Fruit fly (Drosophila melanogaster) whole organism, embryonic: ENCODE results near the gene Mccc1.
A peak's percentile ranks its signal among the peaks of the same experiment; 100 is the strongest.

Experiments used
- Antp ChIP-seq: fragments of 200-800 bp; sonication (Bioruptor generic); optimal IDR thresholded peaks from 3 replicates; lab custom pipeline; 2016; ENCODE audit warnings: missing biosample characterization, missing genetic modification characterization
- Bdp1 ChIP-seq: fragments of 200-800 bp; sonication (Bioruptor generic); optimal IDR thresholded peaks from 3 replicates; lab custom pipeline; 2016; ENCODE audit warnings: missing biosample characterization, missing genetic modification characterization
- CG11398 ChIP-seq: fragments of 200-800 bp; sonication (Bioruptor generic); optimal IDR thresholded peaks from 2 replicates; lab custom pipeline; 2016; ENCODE audit warnings: missing biosample characterization, missing genetic modification characterization
- CG13287 ChIP-seq: fragments of 200-800 bp; sonication (Bioruptor generic); IDR thresholded peaks from 2 replicates; pipeline ENCODE4 v1.3.6; 2022; ENCODE audit warnings: missing biosample characterization, missing genetic modification characterization; ENCODE audit not compliant: partially characterized antibody
- CG14860 ChIP-seq: fragments of 200-800 bp; sonication (Bioruptor generic); IDR thresholded peaks from 3 replicates; pipeline ENCODE4 v1.3.6; 2022; ENCODE audit warnings: missing biosample characterization, missing genetic modification characterization; ENCODE audit not compliant: partially characterized antibody
- CG16815 ChIP-seq: fragments of 200-800 bp; sonication (Bioruptor generic); optimal IDR thresholded peaks from 3 replicates; lab custom pipeline; 2017; ENCODE audit warnings: missing biosample characterization, mild to moderate bottlenecking, missing genetic modification characterization
- CG17186 ChIP-seq: fragments of 200-800 bp; sonication (Bioruptor generic); optimal IDR thresholded peaks from 3 replicates; lab custom pipeline; 2017; ENCODE audit warnings: missing biosample characterization, missing genetic modification reagents, missing genetic modification characterization
- CG17829 ChIP-seq: fragments of 200-800 bp; optimal IDR thresholded peaks from 2 replicates; lab custom pipeline; 2019; ENCODE audit warnings: missing biosample characterization, mild to moderate bottlenecking, missing genetic modification characterization, moderate library complexity
- CG2129 ChIP-seq: fragments of 200-800 bp; sonication (Bioruptor generic); IDR thresholded peaks from 2 replicates; pipeline ENCODE4 v1.3.6; 2022; ENCODE audit warnings: missing biosample characterization, missing genetic modification characterization; ENCODE audit not compliant: partially characterized antibody
- CG2678 ChIP-seq: fragments of 200-800 bp; sonication (Bioruptor generic); optimal IDR thresholded peaks from 3 replicates; lab custom pipeline; 2019; ENCODE audit warnings: missing biosample characterization, mild to moderate bottlenecking, missing genetic modification characterization, moderate library complexity
- CG3065 ChIP-seq: fragments of 200-800 bp; sonication (Bioruptor generic); optimal IDR thresholded peaks from 2 replicates; lab custom pipeline; 2016; ENCODE audit warnings: missing biosample characterization, missing genetic modification characterization
- CG3281 ChIP-seq: fragments of 200-800 bp; sonication (Bioruptor generic); optimal IDR thresholded peaks from 3 replicates; lab custom pipeline; 2017; ENCODE audit warnings: missing biosample characterization, mild to moderate bottlenecking, missing genetic modification characterization
- CG33557 ChIP-seq: fragments of 200-800 bp; sonication (Bioruptor generic); optimal IDR thresholded peaks from 2 replicates; lab custom pipeline; 2019; ENCODE audit warnings: missing biosample characterization, mild to moderate bottlenecking, missing genetic modification characterization, moderate library complexity
- CG3407 ChIP-seq: fragments of 200-800 bp; sonication (Bioruptor generic); optimal IDR thresholded peaks from 2 replicates; lab custom pipeline; 2018; ENCODE audit warnings: missing biosample characterization, mild to moderate bottlenecking, missing genetic modification characterization
- CG4730 ChIP-seq: fragments of 200-800 bp; sonication (Bioruptor generic); IDR thresholded peaks from 2 replicates; pipeline ENCODE4 v1.3.6; 2022; ENCODE audit warnings: missing biosample characterization, missing genetic modification characterization
- CG4820 ChIP-seq: fragments of 200-800 bp; sonication (Bioruptor generic); optimal IDR thresholded peaks from 3 replicates; lab custom pipeline; 2016; ENCODE audit warnings: missing biosample characterization, missing genetic modification characterization
- CG9932 ChIP-seq: fragments of 200-800 bp; sonication (Bioruptor generic); IDR thresholded peaks from 2 replicates; pipeline ENCODE4 v1.3.6; 2022; ENCODE audit warnings: missing biosample characterization, missing genetic modification characterization
- Dfd ChIP-seq, 2 experiments: fragments of >200 bp; optimal IDR thresholded peaks; 2 replicates each; lab custom pipeline; 2017; ENCODE audit warnings: missing biosample characterization in 2 of 2, missing genetic modification characterization in 2 of 2
- Dp ChIP-seq: fragments of 200-800 bp; sonication (Bioruptor generic); optimal IDR thresholded peaks from 2 replicates; lab custom pipeline; 2018; ENCODE audit warnings: missing biosample characterization, mild to moderate bottlenecking, missing genetic modification characterization, moderate library complexity
- E2f1 ChIP-seq: fragments of 200-800 bp; sonication (Bioruptor generic); IDR thresholded peaks from 2 replicates; pipeline ENCODE4 v1.3.6; 2022; ENCODE audit warnings: missing biosample characterization, missing genetic modification characterization
- Eip74EF ChIP-seq, 2 experiments: fragments of 200-800 bp in 1 of 2; fragments of >200 bp in 1 of 2; sonication (Bioruptor generic) in 1 of 2; optimal IDR thresholded peaks; 2 replicates each; lab custom pipeline; 2017 to 2019; ENCODE audit warnings: missing biosample characterization in 2 of 2, missing genetic modification characterization in 2 of 2, mild to moderate bottlenecking in 1 of 2, moderate library complexity in 1 of 2
- HmgD ChIP-seq: fragments of 200-800 bp; sonication (Bioruptor generic); optimal IDR thresholded peaks from 3 replicates; lab custom pipeline; 2016; ENCODE audit warnings: missing biosample characterization, missing genetic modification characterization
- Pdp1 ChIP-seq, 2 experiments: fragments of 200-800 bp; sonication (Bioruptor generic); optimal IDR thresholded peaks; 3 replicates each; lab custom pipeline; 2016; ENCODE audit warnings: missing biosample characterization in 2 of 2, missing genetic modification characterization in 2 of 2, mild to moderate bottlenecking in 1 of 2, moderate library complexity in 1 of 2
- Stat92E ChIP-seq, 3 experiments: fragments of >200 bp in 2 of 3; fragments of 200-800 bp in 1 of 3; sonication (Bioruptor generic) in 1 of 3; optimal IDR thresholded peaks; 2 replicates each; lab custom pipeline; 2017 to 2019; ENCODE audit warnings: missing biosample characterization in 3 of 3, missing genetic modification characterization in 3 of 3, mild to moderate bottlenecking in 1 of 3, moderate library complexity in 1 of 3
- Vsx1 ChIP-seq: fragments of 200-800 bp; sonication (Bioruptor generic); optimal IDR thresholded peaks from 2 replicates; lab custom pipeline; 2017; ENCODE audit warnings: missing biosample characterization, mild to moderate bottlenecking, missing genetic modification characterization, missing genetic modification reagents
- amos ChIP-seq: fragments of 200-800 bp; sonication (Bioruptor generic); IDR thresholded peaks from 2 replicates; pipeline ENCODE4 v1.3.6; 2022; ENCODE audit warnings: missing biosample characterization, missing genetic modification characterization; ENCODE audit not compliant: partially characterized antibody
- ap ChIP-seq: fragments of 200-800 bp; sonication (Bioruptor generic); IDR thresholded peaks from 2 replicates; pipeline ENCODE4 v1.3.6; 2022; ENCODE audit warnings: missing biosample characterization, missing genetic modification characterization
- ash1 ChIP-seq: fragments of 200-800 bp; sonication (Bioruptor generic); optimal IDR thresholded peaks from 2 replicates; lab custom pipeline; 2018; ENCODE audit warnings: missing biosample characterization, mild to moderate bottlenecking, missing genetic modification characterization
- ato ChIP-seq: fragments of 200-800 bp; sonication (Bioruptor generic); IDR thresholded peaks from 2 replicates; pipeline ENCODE4 v1.3.6; 2022; ENCODE audit warnings: missing biosample characterization, missing genetic modification characterization; ENCODE audit not compliant: partially characterized antibody
- br ChIP-seq: fragments of >200 bp; optimal IDR thresholded peaks from 2 replicates; lab custom pipeline; 2017
- ci ChIP-seq: fragments of 200-800 bp; sonication (Bioruptor generic); IDR thresholded peaks from 3 replicates; pipeline ENCODE4 v1.3.6; 2022; ENCODE audit warnings: missing biosample characterization, missing genetic modification characterization
- crc ChIP-seq: fragments of 200-800 bp; sonication (Bioruptor generic); optimal IDR thresholded peaks from 2 replicates; lab custom pipeline; 2016; ENCODE audit warnings: missing biosample characterization, missing genetic modification characterization
- crp ChIP-seq, 2 experiments: fragments of 200-800 bp; sonication (Bioruptor generic); optimal IDR thresholded peaks; 2 replicates in 1 of 2; 3 replicates in 1 of 2; lab custom pipeline; 2017; ENCODE audit warnings: missing biosample characterization in 2 of 2, missing genetic modification characterization in 2 of 2, mild to moderate bottlenecking in 1 of 2, moderate library complexity in 1 of 2
- emc ChIP-seq: fragments of 200-800 bp; sonication (Bioruptor generic); optimal IDR thresholded peaks from 2 replicates; lab custom pipeline; 2016; ENCODE audit warnings: missing biosample characterization, missing genetic modification characterization
- fd3F ChIP-seq: fragments of 200-800 bp; sonication (Bioruptor generic); optimal IDR thresholded peaks from 2 replicates; lab custom pipeline; 2018; ENCODE audit warnings: missing biosample characterization, mild to moderate bottlenecking, missing genetic modification characterization, moderate library complexity
- gsb-n ChIP-seq: fragments of 200-800 bp; sonication (Bioruptor generic); optimal IDR thresholded peaks from 3 replicates; lab custom pipeline; 2018; ENCODE audit warnings: missing biosample characterization, mild to moderate bottlenecking, missing genetic modification characterization
- h ChIP-seq: fragments of >200 bp; optimal IDR thresholded peaks from 2 replicates; lab custom pipeline; 2017
- jigr1 ChIP-seq: fragments of 200-800 bp; sonication (Bioruptor generic); IDR thresholded peaks from 3 replicates; pipeline ENCODE4 v1.3.6; 2022; ENCODE audit warnings: missing biosample characterization, missing genetic modification characterization
- nerfin-1 ChIP-seq: fragments of 200-800 bp; sonication (Bioruptor generic); optimal IDR thresholded peaks from 3 replicates; lab custom pipeline; 2019; ENCODE audit warnings: missing biosample characterization, mild to moderate bottlenecking, missing genetic modification characterization, moderate library complexity
- pan ChIP-seq, 4 experiments: fragments of >200 bp in 3 of 4; fragments of 200-800 bp in 1 of 4; sonication (Bioruptor generic) in 1 of 4; optimal IDR thresholded peaks in 3 of 4; IDR thresholded peaks in 1 of 4; 2 replicates each; pipeline versions ENCODE4 v1.3.6 to Lab custom; 2017 to 2022; ENCODE audit warnings: missing biosample characterization in 2 of 4, missing genetic modification characterization in 2 of 4, mixed read lengths in 1 of 4
- pnt ChIP-seq: fragments of 200-800 bp; sonication (Bioruptor generic); optimal IDR thresholded peaks from 3 replicates; lab custom pipeline; 2016; ENCODE audit warnings: missing biosample characterization, missing genetic modification characterization
- psq ChIP-seq: fragments of 200-800 bp; sonication (Bioruptor generic); optimal IDR thresholded peaks from 2 replicates; lab custom pipeline; 2017; ENCODE audit warnings: missing biosample characterization, missing genetic modification characterization
- pum ChIP-seq: fragments of 200-800 bp; sonication (Bioruptor generic); optimal IDR thresholded peaks from 2 replicates; lab custom pipeline; 2016; ENCODE audit warnings: missing biosample characterization, missing genetic modification characterization
- so ChIP-seq: fragments of 200-800 bp; sonication (Bioruptor generic); IDR thresholded peaks from 3 replicates; pipeline ENCODE4 v1.3.6; 2022; ENCODE audit warnings: missing biosample characterization, missing genetic modification characterization
- sr ChIP-seq: fragments of 200-800 bp; sonication (Bioruptor generic); IDR thresholded peaks from 3 replicates; pipeline ENCODE4 v1.3.6; 2022; ENCODE audit warnings: missing biosample characterization, missing genetic modification characterization
- tio ChIP-seq: fragments of 200-800 bp; sonication (Bioruptor generic); optimal IDR thresholded peaks from 2 replicates; lab custom pipeline; 2017; ENCODE audit warnings: missing biosample characterization, missing genetic modification characterization, inconsistent platforms
- usp ChIP-seq: fragments of >200 bp; optimal IDR thresholded peaks from 2 replicates; lab custom pipeline; 2017; ENCODE audit warnings: missing biosample characterization, missing genetic modification characterization
- z ChIP-seq: fragments of 200-800 bp; sonication (Bioruptor generic); IDR thresholded peaks from 3 replicates; pipeline ENCODE4 v1.3.6; 2022; ENCODE audit warnings: missing biosample characterization, missing genetic modification characterization
- zen2 ChIP-seq: fragments of 200-800 bp; sonication (Bioruptor generic); IDR thresholded peaks from 3 replicates; pipeline ENCODE4 v1.3.6; 2022; ENCODE audit warnings: missing biosample characterization, missing genetic modification characterization; ENCODE audit not compliant: partially characterized antibody
- zfh1 ChIP-seq: fragments of 200-800 bp; sonication (Bioruptor generic); IDR thresholded peaks from 3 replicates; pipeline ENCODE4 v1.3.6; 2022; ENCODE audit warnings: missing biosample characterization, missing genetic modification characterization

The Mccc1 gene

DNA sequence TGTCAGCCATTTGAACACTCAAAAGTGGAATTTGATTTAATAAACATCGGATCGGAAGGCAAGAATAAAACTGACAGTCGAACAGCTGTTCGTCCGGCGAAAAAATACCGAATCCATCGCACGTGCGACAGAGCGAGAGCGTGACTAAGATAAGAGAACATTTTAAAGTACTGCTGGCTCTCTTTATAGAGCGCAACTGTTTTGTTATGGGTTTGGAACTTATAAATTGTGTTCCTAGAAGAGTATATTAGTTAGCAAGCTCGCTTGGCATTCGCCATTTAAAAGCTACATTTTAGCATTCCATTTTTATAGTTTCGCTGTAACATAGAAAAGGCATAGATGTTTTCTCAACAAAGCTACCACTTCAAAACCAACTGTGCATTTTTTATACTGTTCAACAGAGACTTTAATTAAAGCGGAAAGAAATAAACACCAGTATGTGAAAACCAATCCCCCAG is 16.4 kb upstream of the Mccc1 start, which contains the start of gene Rift (continued):
- peak; percentile 36 for TF ChIP-seq fd3F
- TF ChIP-seq crp (GFP tag; optimal IDR thresholded peaks at IDR 0.05; lab: Kevin White, UChicago) = peak in 1 of 2 experiments; percentile 84
- peak; percentile 50; the same call in 1 of the 2 replicates for TF ChIP-seq CG13287 (GFP tag; lab: Robert Waterston, UW)
- no peak for TF ChIP-seq crc (GFP tag; lab: Kevin White, UChicago)
- TF ChIP-seq Stat92E (GFP tag; optimal IDR thresholded peaks at IDR 0.05; lab: Kevin White, UChicago) = no peak
- TF ChIP-seq CG16815 (GFP tag; lab: Kevin White, UChicago) = no peak
- no peak for TF ChIP-seq CG3065 (GFP tag; lab: Kevin White, UChicago)
- no peak for TF ChIP-seq E2f1
- TF ChIP-seq pan (optimal IDR thresholded peaks at IDR 0.05; lab: Kevin White, UChicago) = no peak
- TF ChIP-seq pan (GFP tag; optimal IDR thresholded peaks at IDR 0.05 in 1 of 2, IDR thresholded peaks at IDR 0.05 in 1 of 2) = peak in 1 of 2 experiments; percentile 43
- TF ChIP-seq CG4820 (GFP tag; lab: Kevin White, UChicago) = no peak
- peak; percentile 31 for TF ChIP-seq CG17829
- TF ChIP-seq CG3407 (GFP tag; lab: Kevin White, UChicago) = no peak
- no peak for TF ChIP-seq ato (GFP tag; lab: Robert Waterston, UW)
- no peak for TF ChIP-seq CG11398 (GFP tag; lab: Kevin White, UChicago)
- no peak for TF ChIP-seq emc
- peak; percentile 45 for TF ChIP-seq CG3281 (GFP tag; lab: Kevin White, UChicago)
- TF ChIP-seq CG2129 (GFP tag; lab: Robert Waterston, UW) = no peak
- 0 out of 3 replicates have a peak, but pooled peaks have one; percentile 36 for TF ChIP-seq so (GFP tag; lab: Robert Waterston, UW)
- peak; percentile 1 for TF ChIP-seq gsb-n
- no peak for TF ChIP-seq pnt (GFP tag; lab: Kevin White, UChicago)
- no peak for TF ChIP-seq Vsx1 (GFP tag; lab: Kevin White, UChicago)
- TF ChIP-seq Dfd (GFP tag; optimal IDR thresholded peaks at IDR 0.05; lab: Kevin White, UChicago) = no peak
- no peak for TF ChIP-seq CG4730
- TF ChIP-seq jigr1 = no peak
- peak; percentile 83; the same call in 2 of the 3 replicates for TF ChIP-seq ci (GFP tag; lab: Robert Waterston, UW)
- TF ChIP-seq psq (GFP tag; lab: Kevin White, UChicago) = no peak
- TF ChIP-seq br (lab: Kevin White, UChicago) = no peak
- TF ChIP-seq Antp (GFP tag; lab: Kevin White, UChicago) = peak; percentile 31
- no peak for TF ChIP-seq HmgD
- TF ChIP-seq nerfin-1 (tag; lab: Kevin White, UChicago) = no peak
- TF ChIP-seq Dp = no peak
- TF ChIP-seq zfh1 (GFP tag; lab: Robert Waterston, UW) = peak; percentile 54; the same call in 1 of the 3 replicates
- TF ChIP-seq ap (GFP tag; lab: Robert Waterston, UW) = no peak
- no peak for TF ChIP-seq pum (GFP tag; lab: Kevin White, UChicago)
- peak in 1 of 2 experiments; percentile 1 for TF ChIP-seq Eip74EF (GFP tag; optimal IDR thresholded peaks at IDR 0.05; lab: Kevin White, UChicago)
- TF ChIP-seq CG2678 = no peak
- TF ChIP-seq amos (GFP tag; lab: Robert Waterston, UW) = no peak
- no peak for TF ChIP-seq sr (GFP tag; lab: Robert Waterston, UW)
- TF ChIP-seq CG33557 (GFP tag; lab: Kevin White, UChicago) = no peak
- TF ChIP-seq z = no peak
- TF ChIP-seq h = no peak
- no peak for TF ChIP-seq Bdp1 (GFP tag; lab: Kevin White, UChicago)
- peak; percentile 4 to 26 for TF ChIP-seq Pdp1 (GFP tag; optimal IDR thresholded peaks at IDR 0.05; lab: Kevin White, UChicago)
- TF ChIP-seq CG14860 = no peak
- TF ChIP-seq CG17186 (GFP tag; lab: Kevin White, UChicago) = no peak
- TF ChIP-seq usp = no peak
- TF ChIP-seq tio (GFP tag; lab: Kevin White, UChicago) = no peak
- TF ChIP-seq CG9932 = peak; percentile 57
- no peak for TF ChIP-seq ash1 (GFP tag; lab: Kevin White, UChicago)
- TF ChIP-seq zen2 = no peak
